Worm (Caenorhabditis elegans) whole organism, early embryonic: ENCODE measurements around the gene Y43D4A.5.
"Not testable (repeated sequence)": the region's sequence is repeated elsewhere in the genome, so short reads cannot be mapped to it uniquely, and the experiment has no call there.

Experiments used
- B0310.2 ChIP-seq: sonication (generic microtip); optimal IDR thresholded peaks from 2 replicates; lab custom pipeline; 2016; ENCODE audit warnings: mild to moderate bottlenecking, missing genetic modification characterization, missing compliant biosample characterization
- F13C5.2 ChIP-seq: sonication (generic microtip); optimal IDR thresholded peaks from 2 replicates; lab custom pipeline; 2017; ENCODE audit warnings: mild to moderate bottlenecking, missing genetic modification characterization, inconsistent platforms, missing compliant biosample characterization
- aly-1 ChIP-seq: sonication (generic microtip); optimal IDR thresholded peaks from 2 replicates; lab custom pipeline; 2016; ENCODE audit warnings: missing genetic modification characterization, missing compliant biosample characterization
- ama-1 ChIP-seq: fragments of 150-350 bp; optimal IDR thresholded peaks from 2 replicates; lab custom pipeline; 2014
- ceh-13 ChIP-seq: fragments of 200-800 bp; sonication (Bioruptor generic); optimal IDR thresholded peaks from 2 replicates; lab custom pipeline; 2018; ENCODE audit warnings: mild to moderate bottlenecking, missing genetic modification characterization, missing compliant biosample characterization
- ceh-36 ChIP-seq: sonication (generic microtip); optimal IDR thresholded peaks from 2 replicates; lab custom pipeline; 2016; ENCODE audit warnings: missing genetic modification characterization, inconsistent platforms, missing compliant biosample characterization
- ets-7 ChIP-seq: sonication (generic microtip); optimal IDR thresholded peaks from 2 replicates; lab custom pipeline; 2016; ENCODE audit warnings: missing genotype, missing genetic modification characterization, missing compliant biosample characterization
- flt-1 ChIP-seq: fragments of 200-800 bp; sonication (Bioruptor generic); IDR thresholded peaks from 2 replicates; pipeline ENCODE4 v1.3.6; 2022; ENCODE audit warnings: missing genetic modification characterization, missing compliant biosample characterization
- hmbx-1 ChIP-seq: sonication (generic microtip); optimal IDR thresholded peaks from 2 replicates; lab custom pipeline; 2016; ENCODE audit warnings: mild to moderate bottlenecking, missing genetic modification characterization, missing compliant biosample characterization
- hmg-4 ChIP-seq: fragments of 200-800 bp; sonication (Bioruptor generic); optimal IDR thresholded peaks from 2 replicates; lab custom pipeline; 2018; ENCODE audit warnings: mild to moderate bottlenecking, missing genetic modification characterization, missing compliant biosample characterization
- hnd-1 ChIP-seq: sonication (generic microtip); optimal IDR thresholded peaks from 2 replicates; lab custom pipeline; 2016; ENCODE audit warnings: missing genetic modification characterization, missing compliant biosample characterization
- pes-1 ChIP-seq: fragments of 200-800 bp; sonication (Bioruptor generic); IDR thresholded peaks from 2 replicates; pipeline ENCODE4 v1.3.6; 2022; ENCODE audit warnings: missing genetic modification reagents, missing genetic modification characterization, missing compliant biosample characterization
- scrt-1 ChIP-seq: fragments of 200-800 bp; sonication (Bioruptor generic); IDR thresholded peaks from 2 replicates; pipeline ENCODE4 v1.3.6; 2022; ENCODE audit warnings: missing genetic modification characterization, missing compliant biosample characterization
- sea-1 ChIP-seq: fragments of 200-800 bp; sonication (Bioruptor generic); conservative IDR thresholded peaks from 2 replicates; pipeline ENCODE4 v1.3.6; 2022; ENCODE audit warnings: missing genetic modification characterization, missing compliant biosample characterization
- tbx-11 ChIP-seq: fragments of 200-800 bp; sonication (Bioruptor generic); IDR thresholded peaks from 2 replicates; pipeline ENCODE4 v1.3.6; 2022; ENCODE audit warnings: missing genetic modification characterization, missing compliant biosample characterization
- tbx-37 ChIP-seq: fragments of 200-800 bp; sonication (Bioruptor generic); conservative IDR thresholded peaks from 2 replicates; pipeline ENCODE4 v1.3.6; 2022; ENCODE audit warnings: missing genetic modification reagents, missing genetic modification characterization, missing compliant biosample characterization
- tra-4 ChIP-seq: sonication (generic microtip); optimal IDR thresholded peaks from 2 replicates; lab custom pipeline; 2017; ENCODE audit warnings: missing genetic modification characterization, missing compliant biosample characterization

Y43D4A.5 gene

DNA sequence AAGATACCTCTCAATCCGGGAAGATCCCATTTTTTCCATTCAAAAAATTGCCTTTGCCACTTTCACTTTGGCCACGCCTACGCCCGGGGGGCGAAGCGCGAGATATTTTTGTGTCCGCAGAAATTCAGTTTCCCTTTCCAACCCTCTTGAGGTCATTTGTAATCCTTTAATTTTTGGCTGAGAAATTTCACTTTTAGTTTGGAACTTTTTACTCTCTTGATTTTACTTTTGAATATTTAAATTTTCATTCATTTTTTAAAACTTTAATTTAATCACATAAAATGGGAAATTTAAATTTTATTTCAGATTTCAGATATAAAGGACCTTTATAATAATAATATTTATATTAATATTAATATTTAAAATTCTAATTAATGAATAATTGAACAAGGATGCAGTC is at the start of gene Y43D4A.5:
TSS of gene Y43D4A.5 (plus strand) at position 301 of the 400 bp plus-strand sequence.
- TF ChIP-seq tra-4 (no peak), ets-7 (tag; lab: Kevin White, UChicago) (no peak), flt-1 (GFP tag; lab: Robert Waterston, UW) (no peak), sea-1 (GFP tag; lab: Robert Waterston, UW) (no peak), tbx-11 (GFP tag; lab: Robert Waterston, UW) (no peak), hmg-4 (no peak), hmbx-1 (no peak), aly-1 (no peak), pes-1 (GFP tag; lab: Robert Waterston, UW) (no peak), B0310.2 (tag; lab: Kevin White, UChicago) (no peak), ceh-13 (GFP tag; lab: Kevin White, UChicago) (no peak), ama-1 (lab: Kevin White, UChicago) (no peak)

DNA sequence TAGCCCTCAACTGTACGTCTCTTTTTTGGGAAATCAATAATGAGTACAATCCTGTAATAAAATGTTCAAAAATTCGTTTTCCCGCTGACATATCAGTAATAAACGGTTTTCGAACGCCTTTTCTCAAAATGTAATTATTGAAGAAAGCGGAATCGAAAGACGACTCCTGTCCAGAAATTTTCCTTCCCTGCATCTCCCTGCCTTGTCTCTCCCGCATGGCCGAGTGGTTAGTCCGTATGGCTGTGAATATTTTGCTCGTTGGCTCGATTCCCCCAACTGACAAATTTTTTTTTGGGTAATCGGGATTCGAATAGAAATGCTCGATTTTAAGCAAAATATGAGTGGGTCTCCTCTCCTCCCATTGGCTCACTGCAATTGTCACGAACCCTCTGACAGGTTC is 44.3 kb upstream of the Y43D4A.5 start:
- peak; percentile 85 for TF ChIP-seq pes-1 (GFP tag; lab: Robert Waterston, UW)
- TF ChIP-seq tbx-37 (GFP tag; lab: Robert Waterston, UW), result peak; percentile 57
- peak; percentile 79 for TF ChIP-seq sea-1 (GFP tag; lab: Robert Waterston, UW)
- peak; percentile 73 for TF ChIP-seq flt-1 (GFP tag; lab: Robert Waterston, UW)
- TF ChIP-seq scrt-1 (GFP tag; lab: Robert Waterston, UW), result peak; percentile 83
- 0 out of 2 replicates have a peak, but pooled peaks have one; percentile 64 for TF ChIP-seq tbx-11 (GFP tag; lab: Robert Waterston, UW)

DNA sequence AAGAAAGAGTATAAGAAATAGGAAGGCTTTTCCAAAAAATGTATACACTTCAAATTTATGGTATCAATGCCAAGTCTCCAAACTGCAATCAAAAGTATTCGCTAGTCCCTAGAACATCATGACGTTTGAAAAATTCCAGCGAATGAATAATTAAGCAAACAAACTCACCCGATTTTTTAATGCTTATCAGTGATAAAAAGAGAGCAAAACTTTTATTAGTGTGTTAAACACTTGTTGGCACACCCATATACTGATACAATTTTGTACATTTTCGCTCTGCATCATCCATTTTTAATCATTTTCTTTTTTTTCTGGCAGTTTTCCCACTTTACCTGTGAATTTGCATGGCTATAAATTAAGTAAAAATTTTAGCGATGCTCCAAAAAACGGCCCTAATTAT is 39.6 kb upstream of the Y43D4A.5 start, which contains the start of gene Y51H4A.25:
TSS of gene Y51H4A.25 (plus strand) at position 373 of the 400 bp plus-strand sequence.
- TF ChIP-seq hmg-4 (no peak), hmbx-1 (no peak), ama-1 (lab: Kevin White, UChicago) (no peak), scrt-1 (GFP tag; lab: Robert Waterston, UW) (no peak), flt-1 (GFP tag; lab: Robert Waterston, UW) (no peak), tbx-37 (GFP tag; lab: Robert Waterston, UW) (no peak), hnd-1 (tag; lab: Kevin White, UChicago) (no peak), F13C5.2 (tag; lab: Kevin White, UChicago) (no peak), B0310.2 (tag; lab: Kevin White, UChicago) (no peak)

DNA sequence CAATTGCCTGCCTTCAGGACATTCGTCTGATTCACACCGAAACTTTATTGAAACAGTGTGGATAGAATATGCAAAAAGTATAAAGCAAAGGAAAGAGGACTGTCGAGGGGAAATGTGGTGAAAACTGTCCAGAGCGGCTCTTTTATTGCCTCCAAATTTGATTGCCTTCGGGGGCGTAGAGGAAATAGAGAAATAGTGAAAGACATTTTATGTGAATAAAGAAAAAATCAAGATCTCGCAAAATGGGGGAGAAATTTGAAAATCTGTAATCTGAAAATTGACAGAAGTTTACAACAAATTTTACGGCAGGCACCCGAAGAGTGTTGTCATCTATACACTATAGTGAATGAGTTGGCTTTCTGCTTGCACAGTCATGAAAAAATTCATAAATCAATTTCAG is 34.8 kb upstream of the Y43D4A.5 start, which contains the start of gene Y51H4A.24:
TSS of gene Y51H4A.24 (minus strand) at position 101 of the 400 bp plus-strand sequence.
- no peak for TF ChIP-seq hnd-1 (tag; lab: Kevin White, UChicago)
- no peak for TF ChIP-seq hmbx-1
- TF ChIP-seq ets-7 (tag; lab: Kevin White, UChicago), result no peak
- no peak for TF ChIP-seq F13C5.2 (tag; lab: Kevin White, UChicago)
- no peak for TF ChIP-seq tra-4
- TF ChIP-seq ama-1 (lab: Kevin White, UChicago), result no peak
- no peak for TF ChIP-seq ceh-13 (GFP tag; lab: Kevin White, UChicago)
- no peak for TF ChIP-seq flt-1 (GFP tag; lab: Robert Waterston, UW)
- TF ChIP-seq ceh-36, result no peak
- no peak for TF ChIP-seq tbx-37 (GFP tag; lab: Robert Waterston, UW)
- TF ChIP-seq tbx-11 (GFP tag; lab: Robert Waterston, UW), result no peak
- TF ChIP-seq pes-1 (GFP tag; lab: Robert Waterston, UW), result no peak
- TF ChIP-seq sea-1 (GFP tag; lab: Robert Waterston, UW), result no peak
- no peak for TF ChIP-seq scrt-1 (GFP tag; lab: Robert Waterston, UW)
- TF ChIP-seq aly-1, result no peak

DNA sequence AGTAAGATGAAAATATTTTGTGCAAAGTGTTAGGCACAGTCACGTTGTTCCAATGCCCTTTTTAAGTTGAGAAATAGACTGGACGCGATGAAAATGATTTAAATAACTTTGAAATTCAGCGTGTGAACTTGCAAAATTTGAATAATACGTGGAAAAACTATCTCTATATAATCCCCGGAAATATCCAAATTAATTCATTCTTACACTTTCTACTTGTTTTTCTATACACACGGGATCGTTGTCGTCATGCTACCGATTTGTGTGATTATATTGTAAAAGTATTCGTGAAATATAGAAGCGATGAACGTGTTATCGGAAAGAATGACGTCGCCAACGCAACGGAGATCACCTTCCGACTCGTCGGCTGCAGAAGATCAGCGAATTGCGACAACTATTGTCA is 32.0 kb upstream of the Y43D4A.5 start, which contains the start of gene Y43D4A.1:
TSS of gene Y43D4A.1 (plus strand) at position 301 of the 400 bp plus-strand sequence.
- TF ChIP-seq tra-4 (no peak), hmbx-1 (no peak), tbx-37 (GFP tag; lab: Robert Waterston, UW) (no peak), hnd-1 (tag; lab: Kevin White, UChicago) (no peak), ceh-13 (GFP tag; lab: Kevin White, UChicago) (no peak), B0310.2 (tag; lab: Kevin White, UChicago) (no peak), sea-1 (GFP tag; lab: Robert Waterston, UW) (no peak), tbx-11 (GFP tag; lab: Robert Waterston, UW) (no peak), pes-1 (GFP tag; lab: Robert Waterston, UW) (no peak), flt-1 (GFP tag; lab: Robert Waterston, UW) (no peak), ceh-36 (no peak), aly-1 (no peak), ama-1 (lab: Kevin White, UChicago) (no peak), F13C5.2 (tag; lab: Kevin White, UChicago) (no peak), ets-7 (tag; lab: Kevin White, UChicago) (no peak), scrt-1 (GFP tag; lab: Robert Waterston, UW) (no peak)

DNA sequence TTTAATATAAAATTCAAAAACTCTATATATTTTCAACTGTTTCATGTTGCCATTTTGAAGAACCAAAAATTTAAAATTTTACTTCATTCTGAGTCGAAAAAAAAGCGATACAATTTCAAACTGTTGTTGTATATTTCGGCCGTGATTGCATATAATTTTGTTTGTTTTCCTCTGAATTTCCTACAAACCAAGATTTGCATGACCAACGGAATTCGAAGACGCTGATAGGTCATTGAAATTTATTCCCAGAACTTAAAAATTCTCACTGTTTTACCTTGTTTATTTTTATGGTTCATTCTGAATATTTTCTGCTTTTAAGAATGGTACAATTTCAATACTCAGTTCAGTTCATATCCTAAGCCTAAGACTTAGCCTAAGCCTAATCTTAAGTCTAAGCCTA is 24.5 kb upstream of the Y43D4A.5 start:
- TF ChIP-seq F13C5.2 (tag; lab: Kevin White, UChicago), result no peak

DNA sequence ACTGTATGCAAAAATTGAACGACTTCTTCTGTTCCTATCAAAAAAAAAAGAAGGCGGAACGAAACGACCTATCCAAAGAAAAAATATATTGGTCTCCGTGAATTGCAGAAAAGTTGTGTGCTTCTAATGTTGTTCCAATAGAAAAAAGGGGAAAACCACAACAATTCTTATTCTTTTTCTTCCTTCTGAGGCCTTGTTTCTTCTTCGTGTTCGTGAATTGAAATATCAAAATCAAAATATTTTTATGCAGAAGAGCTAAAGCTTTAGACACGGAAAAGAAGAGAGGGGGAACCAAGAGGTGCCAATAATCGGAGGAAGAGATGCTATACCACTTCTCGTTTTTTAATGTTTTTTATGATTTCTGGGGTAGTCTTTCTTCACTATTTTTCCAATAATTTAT is 19.8 kb upstream of the Y43D4A.5 start, which contains the start of gene Y43D4A.2:
TSS of gene Y43D4A.2 (minus strand) at position 101 of the 400 bp plus-strand sequence.
- not testable (repeated sequence) for TF ChIP-seq F13C5.2 (tag; lab: Kevin White, UChicago); hmg-4; tbx-37 (GFP tag; lab: Robert Waterston, UW)

DNA sequence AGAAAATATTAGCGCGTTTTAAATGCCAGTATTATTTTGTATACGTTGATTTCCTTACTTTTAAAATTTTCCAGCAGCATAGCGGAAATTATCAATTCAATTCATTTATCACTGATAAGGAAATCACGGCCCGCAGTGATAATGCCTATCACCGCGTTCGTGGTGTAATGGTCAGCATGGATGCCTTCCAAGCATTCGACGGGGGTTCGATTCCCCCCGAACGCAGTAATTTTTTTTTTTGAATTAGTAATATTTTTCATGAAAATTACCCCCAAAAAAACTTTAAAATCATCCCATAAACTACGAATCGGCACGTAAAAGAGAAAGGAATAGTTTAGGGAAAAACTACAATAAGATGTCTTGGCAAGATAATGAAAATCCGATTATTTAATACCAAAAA is 526 bp upstream of the Y43D4A.5 start:
- TF ChIP-seq hnd-1 (tag; lab: Kevin White, UChicago), result no peak
- 0 out of 2 replicates have a peak, but pooled peaks have one; percentile 31 for TF ChIP-seq tbx-37 (GFP tag; lab: Robert Waterston, UW)
- TF ChIP-seq tbx-11 (GFP tag; lab: Robert Waterston, UW), result no peak
- TF ChIP-seq B0310.2 (tag; lab: Kevin White, UChicago), result no peak
- no peak for TF ChIP-seq aly-1
- no peak for TF ChIP-seq ceh-13 (GFP tag; lab: Kevin White, UChicago)
- no peak for TF ChIP-seq hmg-4
- no peak for TF ChIP-seq scrt-1 (GFP tag; lab: Robert Waterston, UW)
- no peak for TF ChIP-seq hmbx-1
- 0 out of 2 replicates have a peak, but pooled peaks have one; percentile 31 for TF ChIP-seq pes-1 (GFP tag; lab: Robert Waterston, UW)
- TF ChIP-seq ceh-36, result no peak
